Worm (Caenorhabditis elegans) whole organism, L2 larva: Measurements from ENCODE around the gene lurp-4.

Experiments
- ZK546.5 ChIP-seq: sonication (generic microtip); optimal IDR thresholded peaks from 2 replicates; lab custom pipeline; 2017; ENCODE audit warnings: missing biosample characterization, missing genetic modification characterization
- egl-27 ChIP-seq: sonication (generic microtip); optimal IDR thresholded peaks from 3 replicates; lab custom pipeline; 2017; ENCODE audit warnings: missing biosample characterization, missing genetic modification reagents, missing genetic modification characterization
- nhr-25 ChIP-seq: fragments of 150-350 bp; sonication (generic microtip); optimal IDR thresholded peaks from 3 replicates; lab custom pipeline; 2014; ENCODE audit warnings: missing biosample characterization, missing genetic modification characterization
- skn-1 ChIP-seq: sonication (generic microtip); optimal IDR thresholded peaks from 2 replicates; lab custom pipeline; 2017; ENCODE audit warnings: missing biosample characterization, missing genetic modification characterization
- ztf-11 ChIP-seq: sonication (generic microtip); optimal IDR thresholded peaks from 2 replicates; lab custom pipeline; 2017; ENCODE audit warnings: missing biosample characterization, missing genetic modification characterization

DNA sequence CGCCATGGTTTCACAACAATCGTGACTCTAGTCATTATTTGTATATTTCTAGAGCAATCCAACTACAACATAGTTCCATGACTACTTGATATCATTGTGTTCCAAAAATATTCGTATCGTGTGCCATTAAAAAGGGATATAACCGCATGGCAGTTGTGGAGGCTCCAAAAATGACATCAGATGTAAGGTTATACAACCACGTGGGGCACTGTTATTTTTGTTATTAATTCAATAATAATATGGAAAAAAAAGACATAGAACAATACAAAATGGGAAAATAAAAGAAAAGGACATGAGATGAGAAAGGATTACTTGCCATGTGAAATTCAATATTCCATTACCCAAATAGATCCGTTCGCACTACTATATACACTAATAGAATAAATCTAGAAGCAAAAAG, 17.0 kb upstream of the lurp-4 start:
- TF ChIP-seq egl-27 (tag; lab: Kevin White, UChicago) = no peak
- TF ChIP-seq skn-1 = no peak
- no peak for TF ChIP-seq ZK546.5 (tag; lab: Kevin White, UChicago)
- no peak for TF ChIP-seq ztf-11 (tag; lab: Kevin White, UChicago)
- TF ChIP-seq nhr-25 (tag; lab: Kevin White, UChicago) = no peak
